Fruit fly (Drosophila melanogaster): Measurements from ENCODE around the gene CLIP-190.

CLIP-190 gene

DNA sequence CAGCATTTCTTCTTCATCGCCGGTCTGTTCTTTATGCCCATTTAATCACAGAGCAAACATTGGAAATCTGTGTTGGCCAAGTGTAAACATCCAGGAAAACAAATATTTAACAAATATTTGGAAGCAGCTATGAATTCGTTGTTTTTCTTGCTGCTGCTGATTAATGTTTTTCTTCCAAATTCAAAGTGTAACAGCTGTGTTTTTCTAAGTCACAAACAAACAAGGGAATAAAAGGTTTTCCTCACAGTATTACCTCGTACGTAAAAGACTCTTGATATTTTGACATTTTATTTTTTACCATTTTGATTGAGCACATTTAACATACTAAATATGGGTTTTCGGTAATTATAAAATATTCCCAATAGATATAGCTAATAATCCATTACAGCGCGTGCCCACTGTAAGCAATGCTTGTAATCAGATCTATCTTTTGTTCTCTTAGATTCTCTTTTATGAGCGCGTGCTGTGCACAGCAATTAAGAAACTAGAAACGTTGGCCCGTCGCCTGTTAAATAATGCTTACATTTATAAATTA, 5.7 kb upstream of the CLIP-190 start (continued):
- TF ChIP-seq CG14710 (tag; optimal IDR thresholded peaks at IDR 0.05) (peak; percentile 98), Sry-β (GFP tag; optimal IDR thresholded peaks at IDR 0.05) (peak; percentile 83), Dfd (GFP tag; optimal IDR thresholded peaks at IDR 0.05) (no peak), CG3838 (GFP tag; optimal IDR thresholded peaks at IDR 0.05) (peak; percentile 88), CG9797 (GFP tag; optimal IDR thresholded peaks at IDR 0.05) (peak; percentile 57), stc (GFP tag; IDR thresholded peaks at IDR 0.05) (peak; percentile 89), Oli (tag; optimal IDR thresholded peaks at IDR 0.05) (peak; percentile 94), CG4707 (GFP tag; optimal IDR thresholded peaks at IDR 0.05) (peak; percentile 96), ash1 (GFP tag; optimal IDR thresholded peaks at IDR 0.05) (peak; percentile 97), Atf-2 (GFP tag; optimal IDR thresholded peaks at IDR 0.05) (peak; percentile 92), bowl (GFP tag; IDR thresholded peaks at IDR 0.05) (peak; percentile 94), NfI (GFP tag; optimal IDR thresholded peaks at IDR 0.05) (peak; percentile 94), Abd-B (GFP tag; optimal IDR thresholded peaks at IDR 0.05) (peak; percentile 93), CG10565 (GFP tag; optimal IDR thresholded peaks at IDR 0.05) (peak; percentile 94), klu (GFP tag; IDR thresholded peaks at IDR 0.05) (peak; percentile 85), CG10462 (GFP tag; optimal IDR thresholded peaks at IDR 0.05) (peak; percentile 95), her (GFP tag; optimal IDR thresholded peaks at IDR 0.05) (peak; percentile 95), luna (GFP tag; optimal IDR thresholded peaks at IDR 0.05) (peak; percentile 86), Bdp1 (GFP tag; optimal IDR thresholded peaks at IDR 0.05) (peak; percentile 73), B-H2 (GFP tag; optimal IDR thresholded peaks at IDR 0.05) (peak; percentile 92), NK7.1 (GFP tag; optimal IDR thresholded peaks at IDR 0.05) (peak; percentile 98), Fer1 (GFP tag; optimal IDR thresholded peaks at IDR 0.05) (peak; percentile 96), dysf (GFP tag; IDR thresholded peaks at IDR 0.05) (peak; percentile 94), ttk (GFP tag; IDR thresholded peaks at IDR 0.05) (peak; percentile 90), dm (GFP tag; optimal IDR thresholded peaks at IDR 0.05) (peak; percentile 89), Hmr (GFP tag; optimal IDR thresholded peaks at IDR 0.05) (peak; percentile 93), CG5953 (GFP tag; IDR thresholded peaks at IDR 0.05) (peak; percentile 80), CG7987 (GFP tag; optimal IDR thresholded peaks at IDR 0.05) (peak; percentile 99), Scr (GFP tag; IDR thresholded peaks at IDR 0.05; ENCODE audit: partially characterized antibody) (no peak), CG12659 (GFP tag; optimal IDR thresholded peaks at IDR 0.05) (peak; percentile 95), ara (GFP tag; IDR thresholded peaks at IDR 0.05) (peak; percentile 95), CG15073 (GFP tag; optimal IDR thresholded peaks at IDR 0.05) (peak; percentile 67), repo (GFP tag; optimal IDR thresholded peaks at IDR 0.05) (peak; percentile 98), CG11093 (GFP tag; IDR thresholded peaks at IDR 0.05) (peak; percentile 91), CG14965 (GFP tag; optimal IDR thresholded peaks at IDR 0.05; ENCODE audit: borderline replicate concordance) (peak; percentile 95), CG33557 (GFP tag; optimal IDR thresholded peaks at IDR 0.05) (peak; percentile 93), CG6791 (GFP tag; IDR thresholded peaks at IDR 0.05; ENCODE audit: partially characterized antibody) (no peak), Rx (GFP tag; IDR thresholded peaks at IDR 0.05) (peak; percentile 80), tup (GFP tag; optimal IDR thresholded peaks at IDR 0.05) (peak; percentile 98), ken (GFP tag; IDR thresholded peaks at IDR 0.05) (peak; percentile 90), Eip74EF (GFP tag; optimal IDR thresholded peaks at IDR 0.05) (peak in 1 of 2 experiments; percentile 92), CG11696 (GFP tag; IDR thresholded peaks at IDR 0.05) (no peak; the same call in none of the 2 replicates), bigmax (GFP tag; optimal IDR thresholded peaks at IDR 0.05) (peak; percentile 84), Bgb (GFP tag; IDR thresholded peaks at IDR 0.05; ENCODE audit: partially characterized antibody) (no peak), wdn (GFP tag; IDR thresholded peaks at IDR 0.05) (peak; percentile 95), CG17568 (GFP tag; optimal IDR thresholded peaks at IDR 0.05) (peak; percentile 89), CG5180 (GFP tag; optimal IDR thresholded peaks at IDR 0.05) (peak; percentile 92), Dbx (GFP tag; IDR thresholded peaks at IDR 0.05) (peak; percentile 93), HmgZ (tag; optimal IDR thresholded peaks at IDR 0.05) (peak; percentile 97), CG1602 (GFP tag; optimal IDR thresholded peaks at IDR 0.05) (peak; percentile 93)
